Worm (Caenorhabditis elegans) whole organism, L1 larva: ENCODE results near the gene spcs-2.

Experiments used
- ama-1 ChIP-seq: fragments of 150-350 bp; optimal IDR thresholded peaks from 2 replicates; lab custom pipeline; 2014
- ceh-90 ChIP-seq: sonication (generic microtip); optimal IDR thresholded peaks from 2 replicates; lab custom pipeline; 2016; ENCODE audit warnings: missing genetic modification characterization, missing compliant biosample characterization
- pqm-1 ChIP-seq: sonication (generic microtip); optimal IDR thresholded peaks from 3 replicates; lab custom pipeline; 2017; ENCODE audit warnings: missing biosample characterization, missing genetic modification characterization
- unc-62 ChIP-seq: fragments of 150-350 bp; optimal IDR thresholded peaks from 2 replicates; lab custom pipeline; 2014; ENCODE audit warnings: missing biosample characterization, missing genetic modification reagents, missing genetic modification characterization

- TF ChIP-seq ama-1 (lab: Kevin White, UChicago) (peak; percentile 8), unc-62 (GFP tag; lab: Kevin White, UChicago) (no peak), pqm-1 (tag; lab: Kevin White, UChicago) (no peak), ceh-90 (tag; lab: Kevin White, UChicago) (no peak)
Measured at ce11 chrIII:12836742-12837285, 38.0 kb upstream of the spcs-2 start.
